Fruit fly (Drosophila melanogaster) whole organism, embryonic: Measurements from ENCODE around the gene CG17028.

Source experiments
- Awh ChIP-seq: fragments of 200-800 bp; sonication (Bioruptor generic); IDR thresholded peaks from 2 replicates; pipeline ENCODE4, ENCODE4 v1.3.6; 2022; ENCODE audit warnings: missing biosample characterization, missing genetic modification characterization
- BtbVII ChIP-seq: fragments of 200-800 bp; sonication (Bioruptor generic); optimal IDR thresholded peaks from 3 replicates; lab custom pipeline; 2017; ENCODE audit warnings: missing biosample characterization, mild to moderate bottlenecking, missing genetic modification characterization
- C15 ChIP-seq: fragments of 200-800 bp; sonication (Bioruptor generic); IDR thresholded peaks from 3 replicates; pipeline ENCODE4 v1.3.6; 2022; ENCODE audit warnings: missing biosample characterization, missing genetic modification characterization
- CG14710 ChIP-seq: fragments of 200-800 bp; sonication (Bioruptor generic); optimal IDR thresholded peaks from 3 replicates; lab custom pipeline; 2019; ENCODE audit warnings: missing biosample characterization, mild to moderate bottlenecking, missing genetic modification characterization, moderate library complexity
- CG15269 ChIP-seq: fragments of 200-800 bp; sonication (Bioruptor generic); optimal IDR thresholded peaks from 2 replicates; lab custom pipeline; 2018; ENCODE audit warnings: missing biosample characterization, mild to moderate bottlenecking, missing genetic modification characterization, moderate library complexity
- CG17361 ChIP-seq: fragments of 200-800 bp; sonication (Bioruptor generic); IDR thresholded peaks from 3 replicates; pipeline ENCODE4 v1.3.6; 2022; ENCODE audit warnings: missing biosample characterization, missing genetic modification characterization
- CG18011 ChIP-seq: fragments of 200-800 bp; sonication (Bioruptor generic); optimal IDR thresholded peaks from 2 replicates; lab custom pipeline; 2017; ENCODE audit warnings: missing biosample characterization, missing genetic modification characterization, mild to moderate bottlenecking, moderate library complexity, missing genotype
- CG31441 ChIP-seq: fragments of 200-800 bp; sonication (Bioruptor generic); IDR thresholded peaks from 2 replicates; pipeline ENCODE4 v1.3.6; 2022; ENCODE audit warnings: missing biosample characterization, missing genetic modification characterization
- CG34224 ChIP-seq: fragments of 200-800 bp; sonication (Bioruptor generic); IDR thresholded peaks from 3 replicates; pipeline ENCODE4 v1.3.6; 2022; ENCODE audit warnings: missing biosample characterization, missing genetic modification characterization; ENCODE audit not compliant: partially characterized antibody
- CG3838 ChIP-seq: fragments of 200-800 bp; sonication (Bioruptor generic); optimal IDR thresholded peaks from 3 replicates; lab custom pipeline; 2016; ENCODE audit warnings: missing biosample characterization, missing genetic modification characterization
- CG4328 ChIP-seq: fragments of 200-800 bp; sonication (Bioruptor generic); optimal IDR thresholded peaks from 3 replicates; lab custom pipeline; 2017; ENCODE audit warnings: missing biosample characterization, missing genetic modification reagents, missing genetic modification characterization
- CG4617 ChIP-seq: fragments of 200-800 bp; sonication (Bioruptor generic); optimal IDR thresholded peaks from 3 replicates; lab custom pipeline; 2016; ENCODE audit warnings: missing biosample characterization, missing genetic modification characterization, borderline replicate concordance
- CG5245 ChIP-seq: fragments of 200-800 bp; sonication (Bioruptor generic); optimal IDR thresholded peaks from 3 replicates; lab custom pipeline; 2016; ENCODE audit warnings: missing biosample characterization, missing genetic modification characterization
- CG8281 ChIP-seq: fragments of 200-800 bp; sonication (Bioruptor generic); optimal IDR thresholded peaks from 2 replicates; lab custom pipeline; 2018; ENCODE audit warnings: missing biosample characterization, mild to moderate bottlenecking, missing genetic modification characterization, moderate library complexity
- CG8478 ChIP-seq: fragments of >200 bp; optimal IDR thresholded peaks from 2 replicates; lab custom pipeline; 2018
- CG8924 ChIP-seq: fragments of 200-800 bp; optimal IDR thresholded peaks from 3 replicates; lab custom pipeline; 2019; ENCODE audit warnings: missing biosample characterization, mild to moderate bottlenecking, missing genetic modification characterization, moderate library complexity
- Deaf1 ChIP-seq: fragments of 200-800 bp; optimal IDR thresholded peaks from 3 replicates; lab custom pipeline; 2019; ENCODE audit warnings: missing biosample characterization, mild to moderate bottlenecking, missing genetic modification characterization, moderate library complexity
- ERR ChIP-seq: fragments of 200-800 bp; sonication (Bioruptor generic); optimal IDR thresholded peaks from 2 replicates; lab custom pipeline; 2016; ENCODE audit warnings: missing biosample characterization, missing genetic modification characterization
- Fer1 ChIP-seq: fragments of 200-800 bp; sonication (Bioruptor generic); optimal IDR thresholded peaks from 2 replicates; lab custom pipeline; 2017; ENCODE audit warnings: missing biosample characterization, mild to moderate bottlenecking, missing genetic modification characterization
- Fer3 ChIP-seq: fragments of 200-800 bp; sonication (Bioruptor generic); optimal IDR thresholded peaks from 2 replicates; lab custom pipeline; 2018; ENCODE audit warnings: missing biosample characterization, mild to moderate bottlenecking, missing genetic modification characterization, moderate library complexity
- GATAe ChIP-seq: fragments of 200-800 bp; sonication (Bioruptor generic); conservative IDR thresholded peaks from 2 replicates; pipeline ENCODE4 v1.3.6; 2022; ENCODE audit warnings: missing biosample characterization, missing genetic modification characterization
- Hr51 ChIP-seq, 2 experiments: fragments of 200-800 bp; sonication (Bioruptor generic); optimal IDR thresholded peaks; 2 replicates in 1 of 2; 3 replicates in 1 of 2; lab custom pipeline; 2016 to 2018; ENCODE audit warnings: missing biosample characterization in 2 of 2, missing genetic modification characterization in 2 of 2, mild to moderate bottlenecking in 1 of 2, moderate library complexity in 1 of 2
- Meics ChIP-seq: fragments of 200-800 bp; sonication (Bioruptor generic); optimal IDR thresholded peaks from 2 replicates; lab custom pipeline; 2017; ENCODE audit warnings: missing biosample characterization, mild to moderate bottlenecking, missing genetic modification characterization
- NfI ChIP-seq: fragments of 200-800 bp; sonication (Bioruptor generic); optimal IDR thresholded peaks from 3 replicates; lab custom pipeline; 2018; ENCODE audit warnings: missing biosample characterization, mild to moderate bottlenecking, missing genetic modification characterization, moderate library complexity
- PHDP ChIP-seq: fragments of 200-800 bp; sonication (Bioruptor generic); optimal IDR thresholded peaks from 3 replicates; lab custom pipeline; 2018; ENCODE audit warnings: missing biosample characterization, mild to moderate bottlenecking, missing genetic modification characterization, moderate library complexity
- Pdp1 ChIP-seq, 2 experiments: fragments of 200-800 bp; sonication (Bioruptor generic); optimal IDR thresholded peaks; 3 replicates each; lab custom pipeline; 2016; ENCODE audit warnings: missing biosample characterization in 2 of 2, missing genetic modification characterization in 2 of 2, mild to moderate bottlenecking in 1 of 2, moderate library complexity in 1 of 2
- Scr ChIP-seq: fragments of 200-800 bp; sonication (Bioruptor generic); IDR thresholded peaks from 2 replicates; pipeline ENCODE4 v1.3.6; 2022; ENCODE audit warnings: missing biosample characterization, missing genetic modification characterization; ENCODE audit not compliant: partially characterized antibody
- Trl ChIP-seq, 3 experiments: fragments of >200 bp in 2 of 3; fragments of 200-800 bp in 1 of 3; sonication (Bioruptor generic) in 1 of 3; optimal IDR thresholded peaks; 2 replicates in 1 of 3; 3 replicates in 2 of 3; lab custom pipeline; 2016 to 2017; ENCODE audit warnings: missing biosample characterization in 1 of 3, missing genetic modification characterization in 1 of 3
- Usf ChIP-seq: fragments of 200-800 bp; sonication (Bioruptor generic); optimal IDR thresholded peaks from 2 replicates; lab custom pipeline; 2017; ENCODE audit warnings: missing genotype, missing biosample characterization, missing genetic modification characterization
- aop ChIP-seq: fragments of 200-800 bp; sonication (Bioruptor generic); IDR thresholded peaks from 2 replicates; pipeline ENCODE4 v1.3.6; 2022; ENCODE audit warnings: missing biosample characterization, missing genetic modification characterization
- ase ChIP-seq: fragments of 200-800 bp; sonication (Bioruptor generic); IDR thresholded peaks from 3 replicates; pipeline ENCODE4 v1.3.6; 2022; ENCODE audit warnings: missing biosample characterization, missing genetic modification characterization
- bcd ChIP-seq: fragments of 200-800 bp; sonication (Bioruptor generic); optimal IDR thresholded peaks from 2 replicates; lab custom pipeline; 2017; ENCODE audit warnings: missing biosample characterization, mild to moderate bottlenecking, missing genetic modification characterization
- bsh ChIP-seq, 2 experiments: fragments of 200-800 bp; sonication (Bioruptor generic); optimal IDR thresholded peaks; 2 replicates each; lab custom pipeline; 2017 to 2018; ENCODE audit warnings: mild to moderate bottlenecking in 2 of 2, missing biosample characterization in 2 of 2, missing genetic modification characterization in 2 of 2, moderate library complexity in 1 of 2
- chif ChIP-seq, 2 experiments: fragments of 200-800 bp; sonication (Bioruptor generic); optimal IDR thresholded peaks; 3 replicates each; lab custom pipeline; 2016; ENCODE audit warnings: missing biosample characterization in 2 of 2, missing genetic modification characterization in 2 of 2
- chinmo ChIP-seq: fragments of 200-800 bp; sonication (Bioruptor generic); IDR thresholded peaks from 4 replicates; pipeline ENCODE4 v1.3.6; 2022; ENCODE audit warnings: missing biosample characterization, missing genetic modification characterization; ENCODE audit not compliant: partially characterized antibody
- crc ChIP-seq: fragments of 200-800 bp; sonication (Bioruptor generic); optimal IDR thresholded peaks from 2 replicates; lab custom pipeline; 2016; ENCODE audit warnings: missing biosample characterization, missing genetic modification characterization
- cwo ChIP-seq: fragments of 200-800 bp; sonication (Bioruptor generic); optimal IDR thresholded peaks from 3 replicates; lab custom pipeline; 2017; ENCODE audit warnings: missing biosample characterization, missing genetic modification characterization, mild to moderate bottlenecking, moderate library complexity, missing genetic modification reagents
- danr ChIP-seq: fragments of 200-800 bp; sonication (Bioruptor generic); IDR thresholded peaks from 2 replicates; pipeline ENCODE4 v1.3.6; 2022; ENCODE audit warnings: missing biosample characterization, missing genetic modification characterization
- gce ChIP-seq: fragments of 200-800 bp; sonication (Bioruptor generic); IDR thresholded peaks from 3 replicates; pipeline ENCODE4 v1.3.6; 2022; ENCODE audit warnings: missing biosample characterization, missing genetic modification characterization
- gcm ChIP-seq: fragments of 200-800 bp; sonication (Bioruptor generic); optimal IDR thresholded peaks from 2 replicates; lab custom pipeline; 2019; ENCODE audit warnings: missing biosample characterization, mild to moderate bottlenecking, missing genetic modification characterization, moderate library complexity
- gro ChIP-seq: fragments of 200-800 bp; sonication (Bioruptor generic); optimal IDR thresholded peaks from 2 replicates; lab custom pipeline; 2016; ENCODE audit warnings: missing biosample characterization, missing genetic modification characterization
- ham ChIP-seq: fragments of 200-800 bp; sonication (Bioruptor generic); IDR thresholded peaks from 2 replicates; pipeline ENCODE4 v1.3.6; 2022; ENCODE audit warnings: missing biosample characterization, missing genetic modification characterization
- ind ChIP-seq: fragments of 200-800 bp; sonication (Bioruptor generic); optimal IDR thresholded peaks from 3 replicates; lab custom pipeline; 2016; ENCODE audit warnings: missing biosample characterization, missing genetic modification characterization
- jigr1 ChIP-seq: fragments of 200-800 bp; sonication (Bioruptor generic); IDR thresholded peaks from 3 replicates; pipeline ENCODE4 v1.3.6; 2022; ENCODE audit warnings: missing biosample characterization, missing genetic modification characterization
- nerfin-2 ChIP-seq: fragments of 200-800 bp; sonication (Bioruptor generic); IDR thresholded peaks from 2 replicates; pipeline ENCODE4 v1.3.6; 2022; ENCODE audit warnings: missing biosample characterization, missing genetic modification characterization; ENCODE audit not compliant: partially characterized antibody
- pho ChIP-seq: fragments of 200-800 bp; sonication (Bioruptor generic); optimal IDR thresholded peaks from 2 replicates; lab custom pipeline; 2016; ENCODE audit warnings: missing biosample characterization, missing genetic modification characterization
- salm ChIP-seq: fragments of 200-800 bp; sonication (Bioruptor generic); optimal IDR thresholded peaks from 2 replicates; lab custom pipeline; 2018; ENCODE audit warnings: missing biosample characterization, mild to moderate bottlenecking, missing genetic modification characterization
- tin ChIP-seq: fragments of 200-800 bp; sonication (Bioruptor generic); optimal IDR thresholded peaks from 3 replicates; lab custom pipeline; 2016; ENCODE audit warnings: missing biosample characterization, missing genetic modification characterization
- trh ChIP-seq: fragments of 200-800 bp; sonication (Bioruptor generic); optimal IDR thresholded peaks from 2 replicates; lab custom pipeline; 2016; ENCODE audit warnings: missing biosample characterization, missing genetic modification characterization

The CG17028 gene

dm6 chr3L:15976758-15977157 is 1.6 kb upstream of the CG17028 start, which contains the start of gene CG17029 (continued):
- TF ChIP-seq BtbVII (GFP tag; lab: Kevin White, UChicago) (no peak), Deaf1 (tag; lab: Kevin White, UChicago) (peak; percentile 17), Fer1 (GFP tag; lab: Kevin White, UChicago) (peak; percentile 7), CG31441 (GFP tag; lab: Robert Waterston, UW) (0 out of 2 replicates have a peak, but pooled peaks have one; percentile 29), Usf (GFP tag; lab: Kevin White, UChicago) (no peak), CG18011 (GFP tag; lab: Kevin White, UChicago) (no peak), CG15269 (tag; lab: Kevin White, UChicago) (no peak), Hr51 (GFP tag; optimal IDR thresholded peaks at IDR 0.05; lab: Kevin White, UChicago) (no peak), trh (GFP tag; lab: Kevin White, UChicago) (no peak), CG4617 (GFP tag; lab: Kevin White, UChicago) (no peak), aop (GFP tag; lab: Robert Waterston, UW) (no peak), ase (GFP tag; lab: Robert Waterston, UW) (no peak), chinmo (0 out of 4 replicates have a peak, but pooled peaks have one; percentile 25), CG8281 (tag; lab: Kevin White, UChicago) (no peak), Scr (peak; percentile 14; the same call in 1 of the 2 replicates), Pdp1 (GFP tag; optimal IDR thresholded peaks at IDR 0.05; lab: Kevin White, UChicago) (peak in 1 of 2 experiments; percentile 42), CG34224 (GFP tag; lab: Robert Waterston, UW) (no peak), CG3838 (no peak), CG4328 (GFP tag; lab: Kevin White, UChicago) (no peak)

dm6 chr3L:15977565-15977964 is 759 bp upstream of the CG17028 start:
- peak; percentile 69 for TF ChIP-seq Fer3 (tag; lab: Kevin White, UChicago)
- no peak for TF ChIP-seq nerfin-2 (GFP tag; lab: Robert Waterston, UW)
- TF ChIP-seq ham = no peak
- TF ChIP-seq C15 (GFP tag; lab: Robert Waterston, UW) = 0 out of 3 replicates have a peak, but pooled peaks have one; percentile 5
- TF ChIP-seq gcm (GFP tag; lab: Kevin White, UChicago) = peak; percentile 4
- TF ChIP-seq danr (GFP tag; lab: Robert Waterston, UW) = peak; percentile 31; the same call in 1 of the 2 replicates
- TF ChIP-seq Meics (GFP tag; lab: Kevin White, UChicago) = peak; percentile 50
- peak; percentile 61 for TF ChIP-seq GATAe (GFP tag; lab: Robert Waterston, UW)
- TF ChIP-seq Awh (GFP tag; lab: Robert Waterston, UW) = peak; percentile 76
- TF ChIP-seq ERR = no peak
- TF ChIP-seq jigr1 (GFP tag; lab: Robert Waterston, UW) = peak; percentile 36; the same call in 2 of the 3 replicates
- TF ChIP-seq CG8924 = peak; percentile 41
- no peak for TF ChIP-seq salm (tag; lab: Kevin White, UChicago)
- peak; percentile 53 for TF ChIP-seq PHDP
- TF ChIP-seq chif (GFP tag; optimal IDR thresholded peaks at IDR 0.05; lab: Kevin White, UChicago) = peak in 1 of 2 experiments; percentile 12
- no peak for TF ChIP-seq CG8478 (lab: Kevin White, UChicago)
- peak; percentile 39 for TF ChIP-seq bcd (GFP tag; lab: Kevin White, UChicago)
- TF ChIP-seq NfI (GFP tag; lab: Kevin White, UChicago) = no peak
- TF ChIP-seq bsh (GFP tag; optimal IDR thresholded peaks at IDR 0.05; lab: Kevin White, UChicago) = peak in 1 of 2 experiments; percentile 36
- no peak for TF ChIP-seq gro (GFP tag; lab: Kevin White, UChicago)
- TF ChIP-seq ind = peak; percentile 56
- peak; percentile 52 for TF ChIP-seq cwo (GFP tag; lab: Kevin White, UChicago)
- TF ChIP-seq pho (GFP tag; lab: Kevin White, UChicago) = no peak
- no peak for TF ChIP-seq Trl (optimal IDR thresholded peaks at IDR 0.05; lab: Kevin White, UChicago)
- no peak for TF ChIP-seq Trl (GFP tag; optimal IDR thresholded peaks at IDR 0.05; lab: Kevin White, UChicago)
- TF ChIP-seq tin (GFP tag; lab: Kevin White, UChicago) = peak; percentile 30
- no peak for TF ChIP-seq crc
- peak; percentile 52; the same call in 2 of the 3 replicates for TF ChIP-seq CG17361 (GFP tag; lab: Robert Waterston, UW)
- peak; percentile 32 for TF ChIP-seq CG5245 (GFP tag; lab: Kevin White, UChicago)
- TF ChIP-seq CG14710 (tag; lab: Kevin White, UChicago) = peak; percentile 7
- peak; percentile 54; the same call in 2 of the 3 replicates for TF ChIP-seq gce (GFP tag; lab: Robert Waterston, UW)
